Worm (Caenorhabditis elegans): ENCODE measurements around the gene srab-23.

The srab-23 gene

DNA sequence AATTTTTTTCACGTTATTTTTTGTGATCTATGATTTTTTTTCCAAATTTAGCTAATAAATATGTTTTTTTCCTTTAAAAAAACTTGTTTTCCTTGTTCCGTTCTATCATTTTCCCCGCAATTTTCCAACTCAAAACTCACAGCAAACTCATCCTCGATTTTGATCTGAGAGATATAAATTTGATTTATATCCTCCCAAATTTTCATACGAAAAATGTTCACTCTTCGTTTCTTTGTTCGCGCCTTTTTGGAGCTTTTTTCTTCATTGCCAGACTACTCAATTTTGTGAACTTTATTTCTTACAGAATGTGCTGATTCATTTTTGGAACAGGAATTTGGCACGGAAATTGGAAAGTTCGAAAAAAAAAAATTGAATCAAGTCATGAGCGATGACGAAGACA is 16.8 kb downstream of the srab-23 start, which contains the start of gene F59A7.14:
TSS of gene F59A7.14 (plus strand) at position 301 of the 400 bp plus-strand sequence.
- TF ChIP-seq sup-37 (GFP tag; optimal IDR thresholded peaks at IDR 0.05): no peak
- TF ChIP-seq unc-62 (GFP tag; optimal IDR thresholded peaks at IDR 0.05): no peak
- TF ChIP-seq nhr-90 (tag; optimal IDR thresholded peaks at IDR 0.05; ENCODE audit: poor library complexity): no peak
- no peak for TF ChIP-seq isw-1 (GFP tag; IDR thresholded peaks at IDR 0.05)
- TF ChIP-seq ceh-8 (GFP tag; optimal IDR thresholded peaks at IDR 0.05): no peak
- TF ChIP-seq pax-3 (tag; optimal IDR thresholded peaks at IDR 0.05): no peak
- no peak for TF ChIP-seq ztf-4 (tag; optimal IDR thresholded peaks at IDR 0.05)
- no peak for TF ChIP-seq nhr-237 (tag; optimal IDR thresholded peaks at IDR 0.05)
- TF ChIP-seq efl-1 (optimal IDR thresholded peaks at IDR 0.05): no peak
- no peak for TF ChIP-seq efl-1 (GFP tag; optimal IDR thresholded peaks at IDR 0.05 in 1 of 2)
- no peak for TF ChIP-seq grh-1 (GFP tag; IDR thresholded peaks at IDR 0.05)

DNA sequence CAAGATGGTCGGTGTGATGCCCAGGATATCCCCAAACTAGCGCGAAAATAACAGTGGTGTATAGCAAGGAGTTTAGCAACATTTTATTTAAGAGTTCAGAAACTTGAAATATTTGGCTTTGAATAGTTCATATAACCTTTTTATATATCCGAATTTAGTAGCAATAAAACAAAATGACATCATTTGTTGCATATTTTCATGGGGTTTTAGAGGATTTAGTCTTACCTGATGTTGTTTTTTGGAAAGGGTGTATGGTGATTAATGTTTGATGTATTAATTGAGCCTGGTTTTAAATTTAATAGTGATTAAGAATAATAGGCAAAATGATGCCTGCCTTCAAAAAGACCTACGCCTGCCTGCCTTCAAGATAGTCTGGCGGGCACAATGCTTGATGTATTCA is 19.0 kb downstream of the srab-23 start, which contains the start of gene F59A7.2:
TSS of gene F59A7.2 (minus strand) at position 101 of the 400 bp plus-strand sequence.
- TF ChIP-seq lsy-2 (tag; optimal IDR thresholded peaks at IDR 0.05) (no peak), zag-1 (tag; optimal IDR thresholded peaks at IDR 0.05) (no peak), rnt-1 (tag; optimal IDR thresholded peaks at IDR 0.05) (no peak), elt-2 (tag; optimal IDR thresholded peaks at IDR 0.05) (no peak), C16A3.4 (tag; optimal IDR thresholded peaks at IDR 0.05) (no peak), pag-3 (tag; optimal IDR thresholded peaks at IDR 0.05; ENCODE audit: borderline replicate concordance, insufficient read depth) (no peak), ztf-11 (tag; optimal IDR thresholded peaks at IDR 0.05) (no peak), nhr-12 (tag; optimal IDR thresholded peaks at IDR 0.05) (no peak), lin-35 (GFP tag; optimal IDR thresholded peaks at IDR 0.05) (no peak), nhr-20 (tag; optimal IDR thresholded peaks at IDR 0.05) (no peak), sup-37 (GFP tag; optimal IDR thresholded peaks at IDR 0.05) (no peak), nhr-237 (tag; optimal IDR thresholded peaks at IDR 0.05) (no peak), sox-4 (tag; optimal IDR thresholded peaks at IDR 0.05) (no peak), nhr-84 (tag; optimal IDR thresholded peaks at IDR 0.05) (no peak), unc-98 (GFP tag; IDR thresholded peaks at IDR 0.05) (no peak)

DNA sequence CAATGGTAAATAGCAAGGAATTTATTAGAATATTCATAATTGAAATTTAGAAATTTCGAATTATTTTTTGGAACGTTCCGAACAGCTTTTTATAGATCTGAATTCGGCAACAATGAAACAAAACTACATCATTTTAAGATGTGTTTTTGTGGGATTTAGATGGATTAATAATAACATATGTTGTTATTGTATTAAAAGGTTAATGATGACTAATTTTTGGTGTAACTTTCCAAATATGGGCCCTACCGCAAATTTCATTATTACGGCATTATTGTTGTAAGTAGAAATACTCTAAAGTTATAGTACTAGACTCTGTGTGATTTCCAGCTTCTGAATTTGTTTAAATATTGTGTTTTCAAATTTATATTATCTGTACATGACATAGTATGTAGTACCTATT is 21.6 kb downstream of the srab-23 start, which contains the start of gene F59A7.11:
TSS of gene F59A7.11 (minus strand) at position 101 of the 400 bp plus-strand sequence.
- TF ChIP-seq dpl-1 (GFP tag; optimal IDR thresholded peaks at IDR 0.05) (no peak), ama-1 (optimal IDR thresholded peaks at IDR 0.05) (no peak), nhr-84 (tag; optimal IDR thresholded peaks at IDR 0.05) (no peak), ceh-88 (GFP tag; IDR thresholded peaks at IDR 0.05) (no peak), efl-3 (GFP tag; optimal IDR thresholded peaks at IDR 0.05) (no peak), hpl-2 (GFP tag; optimal IDR thresholded peaks at IDR 0.05) (no peak), nhr-76 (tag; optimal IDR thresholded peaks at IDR 0.05) (no peak), nhr-90 (tag; optimal IDR thresholded peaks at IDR 0.05; ENCODE audit: poor library complexity) (no peak)

- TF ChIP-seq alr-1 (tag; optimal IDR thresholded peaks at IDR 0.05; ENCODE audit: borderline replicate concordance) (no peak), lin-35 (GFP tag; optimal IDR thresholded peaks at IDR 0.05) (no peak), egl-13 (tag; optimal IDR thresholded peaks at IDR 0.05) (no peak), sptf-1 (tag; optimal IDR thresholded peaks at IDR 0.05) (no peak), irx-1 (tag; optimal IDR thresholded peaks at IDR 0.05) (no peak), mdl-1 (tag; optimal IDR thresholded peaks at IDR 0.05) (no peak), nhr-85 (tag) (no peak), fos-1 (tag; optimal IDR thresholded peaks at IDR 0.05) (no peak), xbp-1 (tag; optimal IDR thresholded peaks at IDR 0.05) (no peak), nhr-47 (tag; optimal IDR thresholded peaks at IDR 0.05) (no peak)
These were observed 23.7 kb downstream of the srab-23 start, which contains the start of gene F59A7.7 for ce11 chrV:2011777-2012176. Gene F59A7.7, plus strand, starts transcription at chrV:2012077.

Measured in whole organism, L1 larva.